Fruit fly (Drosophila melanogaster): ENCODE results near the gene Karl.

Karl gene

dm6 chrX:11818047-11818766 lies 31.0 kb downstream of the Karl start (continued):
- peak; percentile 90 for TF ChIP-seq CG13296 (GFP tag; optimal IDR thresholded peaks at IDR 0.05)
- TF ChIP-seq Blimp-1 (GFP tag; optimal IDR thresholded peaks at IDR 0.05), result peak; percentile 94
- peak; percentile 36; the same call in 1 of the 2 replicates for TF ChIP-seq bbx (GFP tag; IDR thresholded peaks at IDR 0.05; ENCODE audit: partially characterized antibody)
- peak; percentile 77 for TF ChIP-seq CG10147 (GFP tag; optimal IDR thresholded peaks at IDR 0.05)
- TF ChIP-seq TFAM (GFP tag; optimal IDR thresholded peaks at IDR 0.05), result peak; percentile 85
- TF ChIP-seq az2 (GFP tag; optimal IDR thresholded peaks at IDR 0.05), result peak; percentile 95
- TF ChIP-seq CG9797 (GFP tag; optimal IDR thresholded peaks at IDR 0.05), result peak; percentile 16
- peak; percentile 93 for TF ChIP-seq H15 (GFP tag; IDR thresholded peaks at IDR 0.05)
- TF ChIP-seq Six4 (GFP tag; optimal IDR thresholded peaks at IDR 0.05), result peak; percentile 93
- TF ChIP-seq CG7271 (tag; optimal IDR thresholded peaks at IDR 0.05), result peak; percentile 76
- TF ChIP-seq CG12744 (GFP tag; optimal IDR thresholded peaks at IDR 0.05), result peak; percentile 91
- TF ChIP-seq pnt (GFP tag; optimal IDR thresholded peaks at IDR 0.05), result peak; percentile 93
- peak; percentile 94 for TF ChIP-seq CG30403 (GFP tag; optimal IDR thresholded peaks at IDR 0.05)
- TF ChIP-seq CG16815 (GFP tag; optimal IDR thresholded peaks at IDR 0.05), result peak; percentile 88
- peak; percentile 58; the same call in 2 of the 3 replicates for TF ChIP-seq HLH4C (GFP tag; IDR thresholded peaks at IDR 0.05; ENCODE audit: partially characterized antibody)
- TF ChIP-seq Lpt (GFP tag; optimal IDR thresholded peaks at IDR 0.05), result no peak
- TF ChIP-seq sim (GFP tag; IDR thresholded peaks at IDR 0.05), result peak; percentile 88
- peak; percentile 77 for TF ChIP-seq luna (GFP tag; optimal IDR thresholded peaks at IDR 0.05)
- TF ChIP-seq CG15011 (GFP tag; optimal IDR thresholded peaks at IDR 0.05), result peak; percentile 87
- TF ChIP-seq CG9609 (GFP tag; optimal IDR thresholded peaks at IDR 0.05), result peak; percentile 95
- TF ChIP-seq Dip2 (GFP tag; IDR thresholded peaks at IDR 0.05), result peak; percentile 50; the same call in 1 of the 2 replicates
- TF ChIP-seq Oli (tag; optimal IDR thresholded peaks at IDR 0.05), result peak; percentile 96
- TF ChIP-seq crc (GFP tag; optimal IDR thresholded peaks at IDR 0.05), result peak; percentile 93
- TF ChIP-seq eyg (GFP tag; optimal IDR thresholded peaks at IDR 0.05), result peak; percentile 89
- peak; percentile 74 for TF ChIP-seq Fer2 (tag; optimal IDR thresholded peaks at IDR 0.05)
- TF ChIP-seq CG14710 (tag; optimal IDR thresholded peaks at IDR 0.05), result peak; percentile 91
- peak; percentile 82 for TF ChIP-seq Neu2 (GFP tag; optimal IDR thresholded peaks at IDR 0.05; ENCODE audit: borderline replicate concordance)
- TF ChIP-seq CG13894 (tag; optimal IDR thresholded peaks at IDR 0.05), result peak; percentile 80
- TF ChIP-seq eve (GFP tag; optimal IDR thresholded peaks at IDR 0.05), result peak in 1 of 2 experiments; percentile 98
- TF ChIP-seq CG4328 (GFP tag; optimal IDR thresholded peaks at IDR 0.05), result peak; percentile 86
- TF ChIP-seq CG11085 (GFP tag; IDR thresholded peaks at IDR 0.05), result peak; percentile 85
- peak; percentile 80 for TF ChIP-seq toy (GFP tag; IDR thresholded peaks at IDR 0.05)
- no peak for TF ChIP-seq zf30C (GFP tag; optimal IDR thresholded peaks at IDR 0.05)
- peak; percentile 92 for TF ChIP-seq ap (GFP tag; IDR thresholded peaks at IDR 0.05)
- TF ChIP-seq CG7963 (GFP tag; IDR thresholded peaks at IDR 0.05; ENCODE audit: partially characterized antibody), result 0 out of 3 replicates have a peak, but pooled peaks have one; percentile 19
- peak; percentile 63 for TF ChIP-seq CG7745 (tag; optimal IDR thresholded peaks at IDR 0.05)
- TF ChIP-seq Elba2 (GFP tag; optimal IDR thresholded peaks at IDR 0.05), result peak; percentile 21
- peak; percentile 92 for TF ChIP-seq ase (GFP tag; IDR thresholded peaks at IDR 0.05)
- TF ChIP-seq vvl (GFP tag; IDR thresholded peaks at IDR 0.05), result peak; percentile 98
- TF ChIP-seq CG8478 (optimal IDR thresholded peaks at IDR 0.05), result no peak
- peak; percentile 95 for TF ChIP-seq Ptx1 (GFP tag; IDR thresholded peaks at IDR 0.05)
- TF ChIP-seq chm (GFP tag; IDR thresholded peaks at IDR 0.05), result peak; percentile 96
- peak; percentile 89 for TF ChIP-seq Taf1 (GFP tag; IDR thresholded peaks at IDR 0.05)
- TF ChIP-seq CG10959 (GFP tag; IDR thresholded peaks at IDR 0.05), result peak; percentile 93
- peak; percentile 82 for TF ChIP-seq sima (GFP tag; optimal IDR thresholded peaks at IDR 0.05)
- peak; percentile 95 for TF ChIP-seq CG16863 (GFP tag; optimal IDR thresholded peaks at IDR 0.05)
- TF ChIP-seq HLH54F (GFP tag; optimal IDR thresholded peaks at IDR 0.05), result peak; percentile 92
- TF ChIP-seq Eip74EF (GFP tag; optimal IDR thresholded peaks at IDR 0.05), result peak in 1 of 2 experiments; percentile 93
- TF ChIP-seq Nf-YB (GFP tag; optimal IDR thresholded peaks at IDR 0.05), result peak; percentile 82
